Fruit fly (Drosophila melanogaster): ENCODE results near the gene CG43329.

Gene CG43329

DNA sequence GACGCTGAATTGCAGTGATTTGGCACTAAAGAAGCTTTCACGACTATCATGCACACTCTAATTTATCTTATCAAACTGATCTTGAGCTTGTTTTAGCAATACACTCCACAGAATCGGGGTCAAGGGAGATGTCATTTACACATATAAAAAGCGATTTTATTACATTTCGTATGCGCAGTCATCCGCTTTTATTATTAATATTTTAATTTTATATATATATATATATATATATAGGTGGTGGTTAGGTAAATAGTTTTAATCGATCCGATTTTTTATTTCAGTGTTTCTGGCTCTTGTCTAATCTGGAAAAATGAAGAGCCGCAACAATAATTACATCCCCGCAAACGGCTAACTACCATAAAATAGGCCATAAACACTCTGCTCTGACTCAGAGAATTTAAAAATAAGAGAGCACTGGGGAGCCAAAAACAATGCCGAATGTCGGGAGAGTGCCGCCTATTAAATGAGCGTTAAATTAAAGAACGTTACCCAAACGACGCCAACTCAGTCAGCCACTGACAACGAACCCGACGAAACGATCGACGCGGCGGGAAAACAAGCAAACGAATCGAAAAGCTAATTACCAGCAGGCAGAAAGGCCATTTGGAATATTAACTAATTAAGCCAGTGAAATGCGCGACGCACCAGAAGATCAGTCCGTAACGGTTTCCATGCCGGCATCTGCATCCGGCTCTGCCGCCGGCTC lies 33.3 kb downstream of the CG43329 start (continued):
- TF ChIP-seq CG12219 (GFP tag; optimal IDR thresholded peaks at IDR 0.05), result no peak
- TF ChIP-seq CG7839 (tag; optimal IDR thresholded peaks at IDR 0.05), result peak; percentile 74
- no peak for TF ChIP-seq chinmo (GFP tag; IDR thresholded peaks at IDR 0.05; ENCODE audit: partially characterized antibody)
- TF ChIP-seq cwo (GFP tag; optimal IDR thresholded peaks at IDR 0.05), result peak; percentile 73
- TF ChIP-seq gro (GFP tag; optimal IDR thresholded peaks at IDR 0.05), result no peak
- no peak for TF ChIP-seq chif (GFP tag; optimal IDR thresholded peaks at IDR 0.05)
- TF ChIP-seq Sox100B (GFP tag; optimal IDR thresholded peaks at IDR 0.05), result no peak
- 0 out of 3 replicates have a peak, but pooled peaks have one; percentile 24 for TF ChIP-seq ci (GFP tag; IDR thresholded peaks at IDR 0.05)
- TF ChIP-seq CG15269 (tag; optimal IDR thresholded peaks at IDR 0.05), result peak; percentile 73
- TF ChIP-seq GATAe (GFP tag; conservative IDR thresholded peaks at IDR 0.05), result peak; percentile 87
- TF ChIP-seq CG8359 (GFP tag; optimal IDR thresholded peaks at IDR 0.05; ENCODE audit: borderline replicate concordance), result peak; percentile 6
- peak; percentile 82 for TF ChIP-seq gem (tag; optimal IDR thresholded peaks at IDR 0.05)
- TF ChIP-seq CG7928 (GFP tag; optimal IDR thresholded peaks at IDR 0.05), result peak; percentile 1
- no peak for TF ChIP-seq ewg (GFP tag; optimal IDR thresholded peaks at IDR 0.05)
- TF ChIP-seq CG8290 (GFP tag; optimal IDR thresholded peaks at IDR 0.05), result no peak
- no peak for TF ChIP-seq CG8290 (tag; optimal IDR thresholded peaks at IDR 0.05)
- TF ChIP-seq Rfx (GFP tag; IDR thresholded peaks at IDR 0.05), result peak; percentile 73
- no peak for TF ChIP-seq peb (GFP tag; IDR thresholded peaks at IDR 0.05)
- TF ChIP-seq unpg (GFP tag; optimal IDR thresholded peaks at IDR 0.05), result peak; percentile 75
- peak in 1 of 2 experiments; percentile 67 for TF ChIP-seq Hr51 (GFP tag; optimal IDR thresholded peaks at IDR 0.05)
- no peak for TF ChIP-seq ara (GFP tag; IDR thresholded peaks at IDR 0.05)
- TF ChIP-seq PHDP (tag; optimal IDR thresholded peaks at IDR 0.05), result peak; percentile 77
- TF ChIP-seq Sox102F (GFP tag; optimal IDR thresholded peaks at IDR 0.05), result peak; percentile 53
- TF ChIP-seq vfl (GFP tag; optimal IDR thresholded peaks at IDR 0.05), result no peak
- TF ChIP-seq CG4820 (GFP tag; optimal IDR thresholded peaks at IDR 0.05), result no peak
- TF ChIP-seq NC2β (GFP tag; optimal IDR thresholded peaks at IDR 0.05), result no peak
- peak; percentile 36 for TF ChIP-seq oc (tag; optimal IDR thresholded peaks at IDR 0.05)
- TF ChIP-seq HHEX (GFP tag; optimal IDR thresholded peaks at IDR 0.05), result peak; percentile 59
- no peak for TF ChIP-seq CG16813 (GFP tag; IDR thresholded peaks at IDR 0.05; ENCODE audit: partially characterized antibody)
- TF ChIP-seq CG8944 (GFP tag; optimal IDR thresholded peaks at IDR 0.05), result no peak
- peak; percentile 41; the same call in 1 of the 2 replicates for TF ChIP-seq rib (GFP tag; IDR thresholded peaks at IDR 0.05)
- peak; percentile 66 for TF ChIP-seq CG8924 (tag; optimal IDR thresholded peaks at IDR 0.05)
- TF ChIP-seq emc (GFP tag; optimal IDR thresholded peaks at IDR 0.05), result no peak
- peak; percentile 9 for TF ChIP-seq grn (GFP tag; optimal IDR thresholded peaks at IDR 0.05)
- TF ChIP-seq vvl (GFP tag; IDR thresholded peaks at IDR 0.05), result peak; percentile 52
- TF ChIP-seq Asciz (GFP tag; optimal IDR thresholded peaks at IDR 0.05), result peak; percentile 21
- TF ChIP-seq az2 (GFP tag; optimal IDR thresholded peaks at IDR 0.05), result no peak
- no peak for TF ChIP-seq CG1602 (GFP tag; optimal IDR thresholded peaks at IDR 0.05)
- TF ChIP-seq E2f2 (GFP tag; IDR thresholded peaks at IDR 0.05), result peak; percentile 30; the same call in 1 of the 2 replicates
- TF ChIP-seq CG9437 (GFP tag; optimal IDR thresholded peaks at IDR 0.05), result peak; percentile 9
- peak; percentile 92 for TF ChIP-seq sug (tag; optimal IDR thresholded peaks at IDR 0.05)
- peak in 1 of 2 experiments; percentile 34 for TF ChIP-seq bsh (GFP tag; optimal IDR thresholded peaks at IDR 0.05)
- TF ChIP-seq CG3847 (GFP tag; IDR thresholded peaks at IDR 0.05), result peak; percentile 49; the same call in 1 of the 2 replicates
- TF ChIP-seq CG18599 (GFP tag; optimal IDR thresholded peaks at IDR 0.05), result peak; percentile 82
- no peak for TF ChIP-seq CkIIα-i1 (GFP tag; IDR thresholded peaks at IDR 0.05)
- TF ChIP-seq Dbx (GFP tag; IDR thresholded peaks at IDR 0.05), result peak; percentile 31; the same call in 1 of the 3 replicates
- TF ChIP-seq ttk (GFP tag; IDR thresholded peaks at IDR 0.05), result peak; percentile 16; the same call in 1 of the 2 replicates
- no peak for TF ChIP-seq CG5180 (GFP tag; optimal IDR thresholded peaks at IDR 0.05)
- no peak for TF ChIP-seq disco-r (GFP tag; optimal IDR thresholded peaks at IDR 0.05)
